Fruit fly (Drosophila melanogaster) whole organism, embryonic: ENCODE data around the gene Dnai2.

Experiments used
- Ada2b ChIP-seq: fragments of 200-800 bp; sonication (Bioruptor generic); IDR thresholded peaks from 2 replicates; pipeline ENCODE4 v1.3.6; 2022; ENCODE audit warnings: missing biosample characterization, missing genetic modification characterization
- Atf3 ChIP-seq: fragments of 200-800 bp; sonication (Bioruptor generic); optimal IDR thresholded peaks from 3 replicates; lab custom pipeline; 2016; ENCODE audit warnings: missing biosample characterization, missing genetic modification characterization
- CG11085 ChIP-seq: fragments of 200-800 bp; sonication (Bioruptor generic); IDR thresholded peaks from 2 replicates; pipeline ENCODE4 v1.3.6; 2022; ENCODE audit warnings: missing biosample characterization, missing genetic modification characterization
- CG11456 ChIP-seq: fragments of 200-800 bp; sonication (Bioruptor generic); IDR thresholded peaks from 3 replicates; pipeline ENCODE4 v1.3.6; 2022; ENCODE audit warnings: missing biosample characterization, missing genetic modification characterization
- CG11504 ChIP-seq: fragments of 200-800 bp; sonication (Bioruptor generic); optimal IDR thresholded peaks from 3 replicates; lab custom pipeline; 2019; ENCODE audit warnings: missing biosample characterization, mild to moderate bottlenecking, missing genetic modification characterization, moderate library complexity
- CG12299 ChIP-seq: fragments of 200-800 bp; sonication (Bioruptor generic); optimal IDR thresholded peaks from 2 replicates; lab custom pipeline; 2018; ENCODE audit warnings: missing biosample characterization, mild to moderate bottlenecking, missing genetic modification characterization
- CG13287 ChIP-seq: fragments of 200-800 bp; sonication (Bioruptor generic); IDR thresholded peaks from 2 replicates; pipeline ENCODE4 v1.3.6; 2022; ENCODE audit warnings: missing biosample characterization, missing genetic modification characterization; ENCODE audit not compliant: partially characterized antibody
- CG14667 ChIP-seq: fragments of 200-800 bp; sonication (Bioruptor generic); IDR thresholded peaks from 2 replicates; pipeline ENCODE4 v1.3.6; 2022; ENCODE audit warnings: missing biosample characterization, missing genetic modification characterization
- CG14860 ChIP-seq: fragments of 200-800 bp; sonication (Bioruptor generic); IDR thresholded peaks from 3 replicates; pipeline ENCODE4 v1.3.6; 2022; ENCODE audit warnings: missing biosample characterization, missing genetic modification characterization; ENCODE audit not compliant: partially characterized antibody
- CG16779 ChIP-seq: fragments of 200-800 bp; sonication (Bioruptor generic); IDR thresholded peaks from 2 replicates; pipeline ENCODE4 v1.3.6; 2022; ENCODE audit warnings: missing biosample characterization, missing genetic modification characterization
- CG18262 ChIP-seq: fragments of 200-800 bp; optimal IDR thresholded peaks from 3 replicates; lab custom pipeline; 2019; ENCODE audit warnings: missing biosample characterization, mild to moderate bottlenecking, missing genetic modification characterization, moderate library complexity
- CG31365 ChIP-seq: fragments of 200-800 bp; sonication (Bioruptor generic); optimal IDR thresholded peaks from 2 replicates; lab custom pipeline; 2018; ENCODE audit warnings: missing biosample characterization, mild to moderate bottlenecking, missing genetic modification characterization
- CG31388 ChIP-seq: fragments of 200-800 bp; sonication (Bioruptor generic); optimal IDR thresholded peaks from 2 replicates; lab custom pipeline; 2016; ENCODE audit warnings: missing biosample characterization, missing genetic modification characterization
- CG3838 ChIP-seq: fragments of 200-800 bp; sonication (Bioruptor generic); optimal IDR thresholded peaks from 3 replicates; lab custom pipeline; 2016; ENCODE audit warnings: missing biosample characterization, missing genetic modification characterization
- CG4404 ChIP-seq: fragments of 200-800 bp; sonication (Bioruptor generic); IDR thresholded peaks from 2 replicates; pipeline ENCODE4 v1.3.6; 2022; ENCODE audit warnings: missing biosample characterization, missing genetic modification characterization
- CG6683 ChIP-seq: fragments of 200-800 bp; sonication (Bioruptor generic); optimal IDR thresholded peaks from 2 replicates; lab custom pipeline; 2017; ENCODE audit warnings: missing biosample characterization, mild to moderate bottlenecking, missing genetic modification characterization, missing genetic modification reagents
- CG7556 ChIP-seq: fragments of 200-800 bp; sonication (Bioruptor generic); optimal IDR thresholded peaks from 2 replicates; lab custom pipeline; 2017; ENCODE audit warnings: missing biosample characterization, mild to moderate bottlenecking, missing genetic modification characterization
- CG8089 ChIP-seq: fragments of 200-800 bp; sonication (Bioruptor generic); optimal IDR thresholded peaks from 3 replicates; lab custom pipeline; 2016; ENCODE audit warnings: missing biosample characterization, missing genetic modification characterization
- CG8765 ChIP-seq: fragments of 200-800 bp; sonication (Bioruptor generic); IDR thresholded peaks from 2 replicates; pipeline ENCODE4 v1.3.6; 2022; ENCODE audit warnings: missing biosample characterization, missing genetic modification characterization
- CkIIα-i1 ChIP-seq: fragments of 200-800 bp; sonication (Bioruptor generic); IDR thresholded peaks from 2 replicates; pipeline ENCODE4 v1.3.6; 2022; ENCODE audit warnings: missing biosample characterization, missing genetic modification characterization
- D19B ChIP-seq: fragments of 200-800 bp; sonication (Bioruptor generic); optimal IDR thresholded peaks from 2 replicates; lab custom pipeline; 2017; ENCODE audit warnings: missing biosample characterization, mild to moderate bottlenecking, missing genetic modification characterization
- Dbx ChIP-seq: fragments of 200-800 bp; sonication (Bioruptor generic); IDR thresholded peaks from 3 replicates; pipeline ENCODE4 v1.3.6; 2022; ENCODE audit warnings: missing biosample characterization, missing genetic modification characterization
- Dll ChIP-seq: fragments of 200-800 bp; sonication (Bioruptor generic); IDR thresholded peaks from 4 replicates; pipeline ENCODE4 v1.3.6; 2022; ENCODE audit warnings: missing biosample characterization, missing genetic modification characterization; ENCODE audit not compliant: partially characterized antibody
- Ets65A ChIP-seq: fragments of 200-800 bp; sonication (Bioruptor generic); peaks from one replicate; lab custom pipeline; 2016; ENCODE audit warnings: missing biosample characterization, missing genetic modification characterization
- Fer1 ChIP-seq: fragments of 200-800 bp; sonication (Bioruptor generic); optimal IDR thresholded peaks from 2 replicates; lab custom pipeline; 2017; ENCODE audit warnings: missing biosample characterization, mild to moderate bottlenecking, missing genetic modification characterization
- Fer3 ChIP-seq: fragments of 200-800 bp; sonication (Bioruptor generic); optimal IDR thresholded peaks from 2 replicates; lab custom pipeline; 2018; ENCODE audit warnings: missing biosample characterization, mild to moderate bottlenecking, missing genetic modification characterization, moderate library complexity
- Kr ChIP-seq: fragments of 200-800 bp; sonication (Bioruptor generic); optimal IDR thresholded peaks from 2 replicates; lab custom pipeline; 2017; ENCODE audit warnings: missing biosample characterization, mild to moderate bottlenecking, missing genetic modification characterization
- Lpt ChIP-seq: fragments of >200 bp; optimal IDR thresholded peaks from 2 replicates; lab custom pipeline; 2018; ENCODE audit warnings: missing biosample characterization, missing genetic modification characterization
- MBD-R2 ChIP-seq: fragments of 200-800 bp; sonication (Bioruptor generic); IDR thresholded peaks from 2 replicates; pipeline ENCODE4 v1.3.6; 2022; ENCODE audit warnings: missing biosample characterization, missing genetic modification characterization
- Mad ChIP-seq: fragments of 200-800 bp; sonication (Bioruptor generic); optimal IDR thresholded peaks from 2 replicates; lab custom pipeline; 2016; ENCODE audit warnings: missing biosample characterization, missing genetic modification characterization
- Myb ChIP-seq: fragments of 200-800 bp; sonication (Bioruptor generic); optimal IDR thresholded peaks from 2 replicates; lab custom pipeline; 2016; ENCODE audit warnings: missing biosample characterization, missing genetic modification characterization
- Nf-YB ChIP-seq: fragments of 200-800 bp; sonication (Bioruptor generic); optimal IDR thresholded peaks from 3 replicates; lab custom pipeline; 2019; ENCODE audit warnings: missing biosample characterization, mild to moderate bottlenecking, missing genetic modification characterization, moderate library complexity
- Xrp1 ChIP-seq: fragments of 200-800 bp; sonication (Bioruptor generic); IDR thresholded peaks from 2 replicates; pipeline ENCODE4 v1.3.6; 2022; ENCODE audit warnings: missing biosample characterization, missing genetic modification characterization
- YL-1 ChIP-seq: fragments of 200-800 bp; sonication (Bioruptor generic); optimal IDR thresholded peaks from 3 replicates; lab custom pipeline; 2017; ENCODE audit warnings: missing biosample characterization, mild to moderate bottlenecking, missing genetic modification characterization
- br ChIP-seq: fragments of >200 bp; optimal IDR thresholded peaks from 2 replicates; lab custom pipeline; 2017
- ems ChIP-seq: fragments of 200-800 bp; sonication (Bioruptor generic); optimal IDR thresholded peaks from 3 replicates; lab custom pipeline; 2016; ENCODE audit warnings: missing biosample characterization, missing genetic modification characterization
- esg ChIP-seq: fragments of 200-800 bp; sonication (Bioruptor generic); conservative IDR thresholded peaks from 2 replicates; pipeline ENCODE4 v1.3.6; 2022; ENCODE audit warnings: missing biosample characterization, missing genetic modification characterization
- fd96Cb ChIP-seq: fragments of 200-800 bp; sonication (Bioruptor generic); optimal IDR thresholded peaks from 2 replicates; lab custom pipeline; 2018; ENCODE audit warnings: missing biosample characterization, mild to moderate bottlenecking, missing genetic modification characterization, moderate library complexity
- grn ChIP-seq: fragments of 200-800 bp; sonication (Bioruptor generic); optimal IDR thresholded peaks from 3 replicates; lab custom pipeline; 2017; ENCODE audit warnings: missing biosample characterization, missing genetic modification characterization
- lov ChIP-seq, 2 experiments: fragments of 200-800 bp in 1 of 2; fragments of >200 bp in 1 of 2; sonication (Bioruptor generic) in 1 of 2; IDR thresholded peaks in 1 of 2; optimal IDR thresholded peaks in 1 of 2; 2 replicates in 1 of 2; 3 replicates in 1 of 2; pipeline versions ENCODE4 v1.3.6 to Lab custom; 2017 to 2022; ENCODE audit warnings: missing biosample characterization in 1 of 2, missing genetic modification characterization in 1 of 2
- maf-S ChIP-seq: fragments of 200-800 bp; sonication (Bioruptor generic); optimal IDR thresholded peaks from 2 replicates; lab custom pipeline; 2016; ENCODE audit warnings: missing biosample characterization, missing genetic modification characterization
- odd ChIP-seq: fragments of 200-800 bp; sonication (Bioruptor generic); optimal IDR thresholded peaks from 2 replicates; lab custom pipeline; 2017; ENCODE audit warnings: missing biosample characterization, mild to moderate bottlenecking, missing genetic modification characterization
- repo ChIP-seq: fragments of 200-800 bp; sonication (Bioruptor generic); optimal IDR thresholded peaks from 2 replicates; lab custom pipeline; 2016; ENCODE audit warnings: missing biosample characterization, missing genetic modification characterization
- sd ChIP-seq: fragments of 200-800 bp; sonication (Bioruptor generic); optimal IDR thresholded peaks from 3 replicates; lab custom pipeline; 2018; ENCODE audit warnings: missing biosample characterization, mild to moderate bottlenecking, missing genetic modification characterization, moderate library complexity
- shn ChIP-seq: fragments of 200-800 bp; sonication (Bioruptor generic); optimal IDR thresholded peaks from 3 replicates; lab custom pipeline; 2016; ENCODE audit warnings: missing biosample characterization, missing genetic modification characterization
- sr ChIP-seq: fragments of 200-800 bp; sonication (Bioruptor generic); IDR thresholded peaks from 3 replicates; pipeline ENCODE4 v1.3.6; 2022; ENCODE audit warnings: missing biosample characterization, missing genetic modification characterization
- stwl ChIP-seq: fragments of 200-800 bp; sonication (Bioruptor generic); optimal IDR thresholded peaks from 3 replicates; lab custom pipeline; 2018; ENCODE audit warnings: missing biosample characterization, mild to moderate bottlenecking, missing genetic modification characterization, moderate library complexity
- tup ChIP-seq: fragments of 200-800 bp; sonication (Bioruptor generic); optimal IDR thresholded peaks from 2 replicates; lab custom pipeline; 2016; ENCODE audit warnings: missing biosample characterization, mild to moderate bottlenecking, missing genetic modification characterization, moderate library complexity
- twi ChIP-seq: fragments of 200-800 bp; optimal IDR thresholded peaks from 2 replicates; lab custom pipeline; 2019; ENCODE audit warnings: missing biosample characterization, mild to moderate bottlenecking, missing genetic modification characterization, moderate library complexity
- wdn ChIP-seq: fragments of 200-800 bp; sonication (Bioruptor generic); IDR thresholded peaks from 2 replicates; pipeline ENCODE4 v1.3.6; 2022; ENCODE audit warnings: missing biosample characterization, missing genetic modification characterization
- wek ChIP-seq: fragments of 200-800 bp; sonication (Bioruptor generic); optimal IDR thresholded peaks from 3 replicates; lab custom pipeline; 2018; ENCODE audit warnings: missing biosample characterization, mild to moderate bottlenecking, missing genetic modification characterization, moderate library complexity

The Dnai2 gene

dm6 chr3L:11648410-11648809, 50.7 kb downstream of the Dnai2 start, which contains the start of the genes RIOK1 and Polr3H (continued):
- no peak for TF ChIP-seq CG16779 (GFP tag; lab: Robert Waterston, UW)
- TF ChIP-seq CG6683 (GFP tag; lab: Kevin White, UChicago): no peak
- peak; percentile 88 for TF ChIP-seq MBD-R2 (GFP tag; lab: Robert Waterston, UW)
- peak; percentile 55; the same call in 1 of the 3 replicates for TF ChIP-seq CG11456 (GFP tag; lab: Robert Waterston, UW)
- TF ChIP-seq tup (GFP tag; lab: Kevin White, UChicago): peak; percentile 4
- TF ChIP-seq CG11504 (tag; lab: Kevin White, UChicago): no peak
- TF ChIP-seq odd: no peak
- TF ChIP-seq Dll (GFP tag; lab: Robert Waterston, UW): peak; percentile 54; the same call in 1 of the 4 replicates
- TF ChIP-seq wek (GFP tag; lab: Kevin White, UChicago): peak; percentile 94
- TF ChIP-seq wdn (GFP tag; lab: Robert Waterston, UW): 0 out of 2 replicates have a peak, but pooled peaks have one; percentile 5
- TF ChIP-seq CG12299 (tag; lab: Kevin White, UChicago): no peak
- peak; percentile 54 for TF ChIP-seq CG31388
- TF ChIP-seq CG14860: no peak
- TF ChIP-seq D19B (GFP tag; lab: Kevin White, UChicago): no peak
- TF ChIP-seq CG13287 (GFP tag; lab: Robert Waterston, UW): peak; percentile 55; the same call in 1 of the 2 replicates
- TF ChIP-seq Kr (GFP tag; lab: Kevin White, UChicago): no peak
- TF ChIP-seq esg: peak; percentile 49; the same call in 1 of the 2 replicates
- peak; percentile 67 for TF ChIP-seq Fer3
- no peak for TF ChIP-seq CG31365 (tag; lab: Kevin White, UChicago)
- TF ChIP-seq CG11085 (GFP tag; lab: Robert Waterston, UW): no peak
- TF ChIP-seq maf-S (GFP tag; lab: Kevin White, UChicago): peak; percentile 49
- peak; percentile 24 for TF ChIP-seq repo (GFP tag; lab: Kevin White, UChicago)
- peak; percentile 67 for TF ChIP-seq shn (GFP tag; lab: Kevin White, UChicago)
- TF ChIP-seq CG8089 (GFP tag; lab: Kevin White, UChicago): peak; percentile 40
- no peak for TF ChIP-seq CG8765
- TF ChIP-seq Dbx (GFP tag; lab: Robert Waterston, UW): peak; percentile 51; the same call in 1 of the 3 replicates
- TF ChIP-seq Ada2b (GFP tag; lab: Robert Waterston, UW): peak; percentile 60
- TF ChIP-seq Atf3 (GFP tag; lab: Kevin White, UChicago): peak; percentile 47
- TF ChIP-seq ems (GFP tag; lab: Kevin White, UChicago): peak; percentile 83
- peak; percentile 37 for TF ChIP-seq Myb (GFP tag; lab: Kevin White, UChicago)
- TF ChIP-seq twi (tag; lab: Kevin White, UChicago): no peak
- no peak for TF ChIP-seq br
- peak; percentile 88 for TF ChIP-seq Ets65A (GFP tag; lab: Kevin White, UChicago)
- no peak for TF ChIP-seq Nf-YB (GFP tag; lab: Kevin White, UChicago)
- no peak for TF ChIP-seq sd
- TF ChIP-seq CkIIα-i1 (GFP tag; lab: Robert Waterston, UW): no peak
- peak; percentile 24; the same call in 1 of the 2 replicates for TF ChIP-seq CG4404 (GFP tag; lab: Robert Waterston, UW)
- no peak; the same call in 1 of the 2 replicates for TF ChIP-seq CG14667 (GFP tag; lab: Robert Waterston, UW)
- TF ChIP-seq CG3838 (GFP tag; lab: Kevin White, UChicago): peak; percentile 34
- TF ChIP-seq fd96Cb (tag; lab: Kevin White, UChicago): peak; percentile 35
- TF ChIP-seq stwl (tag; lab: Kevin White, UChicago): peak; percentile 80
- no peak for TF ChIP-seq CG7556 (GFP tag; lab: Kevin White, UChicago)
- TF ChIP-seq sr: no peak
- no peak for TF ChIP-seq Fer1 (GFP tag; lab: Kevin White, UChicago)
- TF ChIP-seq lov (optimal IDR thresholded peaks at IDR 0.05; lab: Kevin White, UChicago): no peak
- TF ChIP-seq lov (GFP tag; IDR thresholded peaks at IDR 0.05; lab: Robert Waterston, UW): no peak
- TF ChIP-seq CG18262 (tag; lab: Kevin White, UChicago): no peak
- no peak for TF ChIP-seq grn
- TF ChIP-seq YL-1 (GFP tag; lab: Kevin White, UChicago): peak; percentile 81
- peak; percentile 67; the same call in 1 of the 2 replicates for TF ChIP-seq Xrp1 (GFP tag; lab: Robert Waterston, UW)
- peak; percentile 67 for TF ChIP-seq Mad (GFP tag; lab: Kevin White, UChicago)
- TF ChIP-seq Lpt (GFP tag; lab: Kevin White, UChicago): no peak
